Worm (Caenorhabditis elegans) whole organism, late embryonic: Measurements from ENCODE around the gene mtcu-2.

Source experiments
- C08G9.2 ChIP-seq: sonication (generic microtip); optimal IDR thresholded peaks from 2 replicates; lab custom pipeline; 2016; ENCODE audit warnings: mild to moderate bottlenecking, missing genetic modification characterization, moderate library complexity, missing compliant biosample characterization
- F13H6.1 ChIP-seq: sonication (generic microtip); optimal IDR thresholded peaks from 2 replicates; lab custom pipeline; 2016; ENCODE audit warnings: missing genetic modification characterization, missing compliant biosample characterization
- K09A11.1 ChIP-seq: sonication (generic microtip); optimal IDR thresholded peaks from 2 replicates; lab custom pipeline; 2017; ENCODE audit warnings: antibody characterized with exemption, mild to moderate bottlenecking, missing genetic modification characterization, missing compliant biosample characterization; ENCODE audit not compliant: insufficient read depth
- T23F11.4 ChIP-seq: fragments of 200-800 bp; sonication (Bioruptor generic); optimal IDR thresholded peaks from 2 replicates; lab custom pipeline; 2018; ENCODE audit warnings: mild to moderate bottlenecking, missing genetic modification characterization, missing compliant biosample characterization
- ahr-1 ChIP-seq: sonication (generic microtip); optimal IDR thresholded peaks from 2 replicates; lab custom pipeline; 2016; ENCODE audit warnings: missing genetic modification characterization, missing compliant biosample characterization
- ceh-14 ChIP-seq: sonication (generic microtip); optimal IDR thresholded peaks from 2 replicates; lab custom pipeline; 2016; ENCODE audit warnings: missing genotype, missing genetic modification characterization, missing compliant biosample characterization
- ceh-19 ChIP-seq: fragments of 200-800 bp; sonication (Bioruptor generic); optimal IDR thresholded peaks from 2 replicates; lab custom pipeline; 2018; ENCODE audit warnings: mild to moderate bottlenecking, missing genetic modification characterization, missing compliant biosample characterization
- ceh-2 ChIP-seq: sonication (generic microtip); optimal IDR thresholded peaks from 2 replicates; lab custom pipeline; 2016; ENCODE audit warnings: missing genotype, missing genetic modification characterization, missing compliant biosample characterization
- ceh-24 ChIP-seq: sonication (generic microtip); optimal IDR thresholded peaks from 2 replicates; lab custom pipeline; 2016; ENCODE audit warnings: mild to moderate bottlenecking, missing genetic modification characterization, missing compliant biosample characterization
- ceh-30 ChIP-seq: fragments of 150-350 bp; optimal IDR thresholded peaks from 2 replicates; lab custom pipeline; 2014; ENCODE audit warnings: missing biosample characterization, missing genetic modification characterization
- ceh-31 ChIP-seq: sonication (generic microtip); optimal IDR thresholded peaks from 2 replicates; lab custom pipeline; 2016; ENCODE audit warnings: missing genetic modification characterization, missing compliant biosample characterization
- ceh-6 ChIP-seq: fragments of 200-800 bp; sonication (Bioruptor generic); optimal IDR thresholded peaks from 2 replicates; lab custom pipeline; 2018; ENCODE audit warnings: mild to moderate bottlenecking, missing genetic modification characterization, missing compliant biosample characterization
- ceh-9 ChIP-seq: sonication (generic microtip); optimal IDR thresholded peaks from 2 replicates; lab custom pipeline; 2016; ENCODE audit warnings: mild to moderate bottlenecking, missing genetic modification characterization, inconsistent platforms, missing compliant biosample characterization
- dmd-4 ChIP-seq: sonication (generic microtip); optimal IDR thresholded peaks from 2 replicates; lab custom pipeline; 2016; ENCODE audit warnings: borderline replicate concordance, missing genetic modification characterization, missing compliant biosample characterization
- elt-2 ChIP-seq: sonication (generic microtip); optimal IDR thresholded peaks from 2 replicates; lab custom pipeline; 2016; ENCODE audit warnings: missing genetic modification reagents, missing genetic modification characterization, missing compliant biosample characterization
- elt-4 ChIP-seq: sonication (generic microtip); optimal IDR thresholded peaks from 2 replicates; lab custom pipeline; 2016; ENCODE audit warnings: missing genetic modification characterization, missing compliant biosample characterization
- eyg-1 ChIP-seq: sonication (generic microtip); optimal IDR thresholded peaks from 2 replicates; lab custom pipeline; 2016; ENCODE audit warnings: missing genotype, missing genetic modification characterization, missing compliant biosample characterization
- fkh-6 ChIP-seq: sonication (generic microtip); optimal IDR thresholded peaks from 2 replicates; lab custom pipeline; 2016; ENCODE audit warnings: missing genetic modification characterization, missing compliant biosample characterization
- gmeb-2 ChIP-seq: sonication (generic microtip); optimal IDR thresholded peaks from 2 replicates; lab custom pipeline; 2016; ENCODE audit warnings: missing genetic modification characterization, inconsistent platforms, missing compliant biosample characterization
- hlh-15 ChIP-seq: sonication (generic microtip); optimal IDR thresholded peaks from 2 replicates; lab custom pipeline; 2016; ENCODE audit warnings: missing genetic modification characterization, missing compliant biosample characterization
- hlh-30 ChIP-seq: sonication (generic microtip); optimal IDR thresholded peaks from 2 replicates; lab custom pipeline; 2017; ENCODE audit warnings: antibody characterized with exemption, missing genetic modification characterization, missing compliant biosample characterization; ENCODE audit not compliant: insufficient read depth
- hlh-8 ChIP-seq: sonication (generic microtip); optimal IDR thresholded peaks from 2 replicates; lab custom pipeline; 2016; ENCODE audit warnings: missing genotype, missing genetic modification characterization, missing compliant biosample characterization
- madf-2 ChIP-seq: sonication (generic microtip); optimal IDR thresholded peaks from 2 replicates; lab custom pipeline; 2017; ENCODE audit warnings: missing genetic modification characterization, missing compliant biosample characterization
- nfya-1 ChIP-seq: sonication (generic microtip); optimal IDR thresholded peaks from 2 replicates; lab custom pipeline; 2017; ENCODE audit warnings: missing genetic modification characterization, mild to moderate bottlenecking, missing compliant biosample characterization, antibody characterized with exemption, moderate library complexity
- nhr-11 ChIP-seq: fragments of 150-350 bp; optimal IDR thresholded peaks from 2 replicates; lab custom pipeline; 2014; ENCODE audit warnings: missing biosample characterization, missing genetic modification characterization
- odd-2 ChIP-seq: sonication (generic microtip); optimal IDR thresholded peaks from 2 replicates; lab custom pipeline; 2017; ENCODE audit warnings: antibody characterized with exemption, mild to moderate bottlenecking, missing genetic modification characterization, missing compliant biosample characterization
- pat-9 ChIP-seq: fragments of 200-800 bp; sonication (Bioruptor generic); optimal IDR thresholded peaks from 2 replicates; lab custom pipeline; 2018; ENCODE audit warnings: mild to moderate bottlenecking, missing genetic modification characterization, moderate library complexity, missing compliant biosample characterization
- pax-1 ChIP-seq: fragments of 150-350 bp; optimal IDR thresholded peaks from 2 replicates; lab custom pipeline; 2014; ENCODE audit warnings: missing biosample characterization, missing genetic modification characterization
- pha-2 ChIP-seq: sonication (generic microtip); optimal IDR thresholded peaks from 2 replicates; lab custom pipeline; 2017; ENCODE audit warnings: mild to moderate bottlenecking, missing genetic modification characterization, missing compliant biosample characterization
- pha-4 ChIP-seq: fragments of 150-350 bp; optimal IDR thresholded peaks from 2 replicates; lab custom pipeline; 2018; ENCODE audit warnings: missing biosample characterization, missing genetic modification reagents, missing genetic modification characterization
- pqm-1 ChIP-seq: sonication (generic microtip); optimal IDR thresholded peaks from 2 replicates; lab custom pipeline; 2016; ENCODE audit warnings: missing genetic modification characterization, missing compliant biosample characterization
- pros-1 ChIP-seq: fragments of 150-350 bp; optimal IDR thresholded peaks from 2 replicates; lab custom pipeline; 2014; ENCODE audit warnings: missing biosample characterization, missing genetic modification reagents, missing genetic modification characterization
- ref-2 ChIP-seq: sonication (generic microtip); optimal IDR thresholded peaks from 2 replicates; lab custom pipeline; 2016; ENCODE audit warnings: missing genetic modification characterization, missing compliant biosample characterization
- syd-9 ChIP-seq: sonication (generic microtip); optimal IDR thresholded peaks from 2 replicates; lab custom pipeline; 2016; ENCODE audit warnings: mild to moderate bottlenecking, missing genetic modification characterization, moderate library complexity, missing compliant biosample characterization
- tbx-2 ChIP-seq: sonication (generic microtip); optimal IDR thresholded peaks from 2 replicates; lab custom pipeline; 2016; ENCODE audit warnings: missing genetic modification characterization, missing compliant biosample characterization
- ttx-3 ChIP-seq: sonication (generic microtip); optimal IDR thresholded peaks from 2 replicates; lab custom pipeline; 2016; ENCODE audit warnings: missing genetic modification reagents, missing genetic modification characterization, missing compliant biosample characterization
- unc-42 ChIP-seq: sonication (generic microtip); optimal IDR thresholded peaks from 2 replicates; lab custom pipeline; 2016; ENCODE audit warnings: missing genotype, missing genetic modification characterization, missing compliant biosample characterization
- unc-55 ChIP-seq: sonication (generic microtip); optimal IDR thresholded peaks from 2 replicates; lab custom pipeline; 2017; ENCODE audit warnings: missing biosample characterization, missing genetic modification reagents, missing genetic modification characterization
- unc-86 ChIP-seq: sonication (generic microtip); optimal IDR thresholded peaks from 2 replicates; lab custom pipeline; 2016; ENCODE audit warnings: missing genetic modification characterization, missing compliant biosample characterization
- zip-5 ChIP-seq: sonication (generic microtip); optimal IDR thresholded peaks from 2 replicates; lab custom pipeline; 2016; ENCODE audit warnings: missing genetic modification characterization, missing compliant biosample characterization

mtcu-2 gene

ce11 chrII:10073986-10074385 lies 41.0 kb upstream of the mtcu-2 start:
- TF ChIP-seq ceh-14 (no peak), elt-4 (tag; lab: Kevin White, UChicago) (no peak), pros-1 (tag; lab: Kevin White, UChicago) (no peak), pat-9 (no peak), nhr-11 (tag; lab: Kevin White, UChicago) (no peak), ceh-9 (tag; lab: Kevin White, UChicago) (no peak), eyg-1 (tag; lab: Kevin White, UChicago) (no peak), ttx-3 (no peak)

ce11 chrII:10067817-10068216 lies 34.8 kb upstream of the mtcu-2 start, which contains the start of gene die-1:
TSS of gene die-1 (minus strand) at chrII:10067917.
- TF ChIP-seq pat-9 (no peak), T23F11.4 (GFP tag; lab: Kevin White, UChicago) (no peak), fkh-6 (tag; lab: Kevin White, UChicago) (no peak), C08G9.2 (tag; lab: Kevin White, UChicago) (no peak), madf-2 (tag; lab: Kevin White, UChicago) (no peak), ceh-24 (tag; lab: Kevin White, UChicago) (no peak), dmd-4 (tag; lab: Kevin White, UChicago) (no peak), nfya-1 (tag; lab: Kevin White, UChicago) (no peak), unc-55 (GFP tag; lab: Kevin White, UChicago) (no peak), pha-2 (tag; lab: Kevin White, UChicago) (no peak), zip-5 (tag; lab: Kevin White, UChicago) (no peak), hlh-30 (tag; lab: Kevin White, UChicago) (no peak), pax-1 (tag; lab: Kevin White, UChicago) (no peak), ceh-9 (tag; lab: Kevin White, UChicago) (no peak), gmeb-2 (tag; lab: Kevin White, UChicago) (no peak), ref-2 (tag; lab: Kevin White, UChicago) (no peak), elt-2 (no peak)

ce11 chrII:10065472-10065871 lies 32.5 kb upstream of the mtcu-2 start:
- TF ChIP-seq nfya-1 (tag; lab: Kevin White, UChicago) (peak; percentile 11), ceh-6 (peak; percentile 42), pha-4 (tag; lab: Kevin White, UChicago) (no peak), tbx-2 (tag; lab: Kevin White, UChicago) (peak; percentile 4), dmd-4 (tag; lab: Kevin White, UChicago) (no peak)
- TF ChIP-seq, all 69 proteins: peak for 3

- peak; percentile 85 for TF ChIP-seq unc-42
- no peak for TF ChIP-seq K09A11.1 (tag; lab: Kevin White, UChicago)
These were observed 27.5 kb upstream of the mtcu-2 start, which contains the start of gene stg-1 for ce11 chrII:10060508-10060907. TSS of gene stg-1 (minus strand) at chrII:10060660.

- no peak for TF ChIP-seq zip-5 (tag; lab: Kevin White, UChicago)
- TF ChIP-seq unc-86 = no peak
- TF ChIP-seq pat-9 = no peak
- no peak for TF ChIP-seq pqm-1
These were observed 23.6 kb upstream of the mtcu-2 start, which contains the start of gene C18D1.2 for ce11 chrII:10056545-10057038. TSS of gene C18D1.2 (plus strand) at chrII:10056988.

- TF ChIP-seq K09A11.1 (tag; lab: Kevin White, UChicago) = no peak
- TF ChIP-seq pros-1 (tag; lab: Kevin White, UChicago) = no peak
- TF ChIP-seq ceh-19 = no peak
- TF ChIP-seq ref-2 (tag; lab: Kevin White, UChicago) = no peak
- no peak for TF ChIP-seq ceh-2 (tag; lab: Kevin White, UChicago)
- TF ChIP-seq tbx-2 (tag; lab: Kevin White, UChicago) = no peak
- TF ChIP-seq ceh-31 (tag; lab: Kevin White, UChicago) = no peak
- no peak for TF ChIP-seq unc-86
- TF ChIP-seq syd-9 (tag; lab: Kevin White, UChicago) = no peak
- TF ChIP-seq ceh-24 (tag; lab: Kevin White, UChicago) = no peak
- TF ChIP-seq F13H6.1 (tag; lab: Kevin White, UChicago) = no peak
- no peak for TF ChIP-seq ceh-30 (tag; lab: Kevin White, UChicago)
- no peak for TF ChIP-seq pha-4 (tag; lab: Kevin White, UChicago)
- no peak for TF ChIP-seq odd-2 (tag; lab: Kevin White, UChicago)
- no peak for TF ChIP-seq ahr-1
- TF ChIP-seq hlh-15 (tag; lab: Kevin White, UChicago) = no peak
- no peak for TF ChIP-seq hlh-8 (tag; lab: Kevin White, UChicago)
- TF ChIP-seq elt-2 = no peak
These were observed 18.5 kb upstream of the mtcu-2 start for ce11 chrII:10051485-10051884.
